Worm (Caenorhabditis elegans): Measurements from ENCODE around the gene tofu-7.
A peak's percentile ranks its signal among the peaks of the same experiment; 100 is the strongest.

The tofu-7 gene

DNA sequence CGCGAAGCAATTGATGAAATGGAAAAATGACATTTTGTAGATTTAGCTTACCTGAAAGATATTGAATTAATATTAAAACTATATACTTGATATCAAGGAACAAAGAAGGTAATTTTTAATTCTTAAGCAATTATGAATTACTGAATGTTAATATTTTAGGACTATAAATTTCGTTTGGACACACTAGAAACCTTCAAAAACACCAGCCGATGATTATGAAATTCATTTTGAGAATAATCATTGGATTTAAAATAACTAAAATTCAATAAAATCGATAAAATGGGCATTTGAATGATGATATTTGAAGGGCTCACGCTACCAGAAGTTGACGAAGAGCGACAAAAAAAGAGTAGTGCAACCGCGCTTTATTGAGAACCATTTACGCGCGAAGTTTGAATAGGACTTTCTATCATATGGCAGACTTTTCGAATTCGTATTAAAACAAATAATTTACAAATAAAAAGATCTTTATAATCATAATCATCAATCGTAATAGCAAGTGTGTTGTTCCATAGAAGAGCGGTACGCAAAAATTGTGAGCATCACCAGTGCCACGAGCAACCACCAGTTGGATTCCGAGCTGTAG is 10.9 kb downstream of the tofu-7 start, which contains the start of gene ZK418.5:
Gene ZK418.5 (minus strand): TSS at position 51 of the 586 bp plus-strand sequence.
- TF ChIP-seq dpl-1 (GFP tag; optimal IDR thresholded peaks at IDR 0.05) (peak; percentile 95), ctbp-1 (GFP tag; IDR thresholded peaks at IDR 0.05) (no peak), unc-62 (GFP tag; optimal IDR thresholded peaks at IDR 0.05 in 1 of 2) (peak in 1 of 2 experiments; percentile 92), unc-62 (tag; optimal IDR thresholded peaks at IDR 0.05) (no peak), F26F4.8 (GFP tag; conservative IDR thresholded peaks at IDR 0.05) (no peak), daf-8 (GFP tag; IDR thresholded peaks at IDR 0.05) (no peak), hlh-30 (tag; optimal IDR thresholded peaks at IDR 0.05; ENCODE audit: insufficient read depth) (peak; percentile 54), zfp-3 (GFP tag; conservative IDR thresholded peaks at IDR 0.05) (no peak), mxl-3 (GFP tag; optimal IDR thresholded peaks at IDR 0.05) (no peak), dmd-9 (GFP tag; IDR thresholded peaks at IDR 0.05) (no peak), duxl-1 (tag; optimal IDR thresholded peaks at IDR 0.05; ENCODE audit: poor library complexity) (no peak), rbr-2 (tag; optimal IDR thresholded peaks at IDR 0.05) (peak; percentile 24), Y48G9A.11 (GFP tag; IDR thresholded peaks at IDR 0.05) (no peak), daf-16 (GFP tag; optimal IDR thresholded peaks at IDR 0.05) (no peak), daf-16 (tag; optimal IDR thresholded peaks at IDR 0.05) (peak; percentile 12), lin-38 (GFP tag; IDR thresholded peaks at IDR 0.05) (peak; percentile 95), ces-1 (GFP tag; optimal IDR thresholded peaks at IDR 0.05) (no peak), cey-2 (tag; optimal IDR thresholded peaks at IDR 0.05; ENCODE audit: borderline replicate concordance, insufficient read depth) (no peak), D1046.2 (GFP tag; IDR thresholded peaks at IDR 0.05) (no peak), madf-5 (GFP tag; IDR thresholded peaks at IDR 0.05) (no peak), nhr-102 (tag; optimal IDR thresholded peaks at IDR 0.05) (no peak), dmd-6 (GFP tag; IDR thresholded peaks at IDR 0.05) (0 out of 2 replicates have a peak, but pooled peaks have one; percentile 9), ZK337.2 (GFP tag; IDR thresholded peaks at IDR 0.05) (no peak), tra-1 (GFP tag; IDR thresholded peaks at IDR 0.05) (no peak), T20F7.1 (GFP tag; optimal IDR thresholded peaks at IDR 0.05) (peak; percentile 25), unc-130 (GFP tag; optimal IDR thresholded peaks at IDR 0.05) (no peak), nhr-6 (tag; optimal IDR thresholded peaks at IDR 0.05) (peak; percentile 50), ceh-20 (GFP tag; IDR thresholded peaks at IDR 0.05) (no peak), mep-1 (tag; optimal IDR thresholded peaks at IDR 0.05) (peak; percentile 34), nhr-28 (tag; optimal IDR thresholded peaks at IDR 0.05) (peak; percentile 29), lin-39 (tag; optimal IDR thresholded peaks at IDR 0.05) (no peak)

DNA sequence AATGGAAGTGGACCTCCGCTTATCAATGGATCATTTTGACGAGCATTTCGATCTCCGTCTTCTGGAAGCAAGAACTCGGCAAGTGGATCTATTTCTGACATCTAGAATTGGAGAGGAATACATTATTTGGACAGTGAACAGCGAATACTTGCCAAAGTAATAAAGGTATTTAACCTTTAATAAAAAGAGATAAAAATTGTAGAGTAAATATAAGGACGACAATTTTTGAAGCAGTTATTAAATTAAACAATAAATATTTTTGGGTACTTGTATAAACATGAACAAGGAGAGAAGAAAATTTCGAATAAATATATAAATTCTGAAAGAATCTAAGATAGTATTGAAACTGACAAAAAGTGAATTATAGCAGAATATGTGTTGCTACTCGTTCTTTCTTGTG is 12.4 kb downstream of the tofu-7 start, which contains the start of gene lin-37:
Gene lin-37 (minus strand): TSS at position 101 of the 400 bp plus-strand sequence.
- TF ChIP-seq lin-38 (GFP tag; IDR thresholded peaks at IDR 0.05): peak; percentile 44; the same call in 1 of the 2 replicates
- no peak for TF ChIP-seq lin-1 (GFP tag; IDR thresholded peaks at IDR 0.05)

DNA sequence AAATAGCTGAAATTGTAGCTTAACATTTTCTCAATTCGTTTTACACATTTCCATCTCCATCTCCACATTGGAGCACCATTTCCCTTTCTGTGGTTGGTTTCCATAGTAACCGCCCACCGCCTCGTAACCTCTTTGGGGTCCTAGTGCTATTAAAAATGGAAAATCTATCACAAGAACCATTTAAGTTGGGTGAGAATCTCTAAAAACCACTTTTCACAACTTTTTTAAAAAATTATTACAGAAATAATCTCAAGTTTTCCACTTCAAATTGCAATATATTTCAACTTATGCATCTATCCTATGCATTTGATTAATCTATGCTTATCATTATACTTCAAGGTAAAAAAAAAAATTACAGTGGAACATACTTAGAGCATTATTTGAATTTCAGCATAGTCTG is 14.8 kb downstream of the tofu-7 start, which contains the start of gene tmem-17:
Gene tmem-17 (plus strand): TSS at position 301 of the 400 bp plus-strand sequence.
- TF ChIP-seq dpl-1 (GFP tag; optimal IDR thresholded peaks at IDR 0.05): no peak
- TF ChIP-seq lim-7 (GFP tag; IDR thresholded peaks at IDR 0.05): no peak
- TF ChIP-seq sdz-12 (GFP tag; optimal IDR thresholded peaks at IDR 0.05): no peak
- no peak for TF ChIP-seq vab-7 (GFP tag; IDR thresholded peaks at IDR 0.05)
- no peak for TF ChIP-seq lin-29 (GFP tag; IDR thresholded peaks at IDR 0.05)
- no peak for TF ChIP-seq zip-2 (tag; optimal IDR thresholded peaks at IDR 0.05)
- TF ChIP-seq aly-2 (tag; optimal IDR thresholded peaks at IDR 0.05): no peak
- no peak for TF ChIP-seq ceh-28 (tag; optimal IDR thresholded peaks at IDR 0.05)

Data from whole organism, L4 larva.